Fruit fly (Drosophila melanogaster): ENCODE data around the gene bur.

bur gene

DNA sequence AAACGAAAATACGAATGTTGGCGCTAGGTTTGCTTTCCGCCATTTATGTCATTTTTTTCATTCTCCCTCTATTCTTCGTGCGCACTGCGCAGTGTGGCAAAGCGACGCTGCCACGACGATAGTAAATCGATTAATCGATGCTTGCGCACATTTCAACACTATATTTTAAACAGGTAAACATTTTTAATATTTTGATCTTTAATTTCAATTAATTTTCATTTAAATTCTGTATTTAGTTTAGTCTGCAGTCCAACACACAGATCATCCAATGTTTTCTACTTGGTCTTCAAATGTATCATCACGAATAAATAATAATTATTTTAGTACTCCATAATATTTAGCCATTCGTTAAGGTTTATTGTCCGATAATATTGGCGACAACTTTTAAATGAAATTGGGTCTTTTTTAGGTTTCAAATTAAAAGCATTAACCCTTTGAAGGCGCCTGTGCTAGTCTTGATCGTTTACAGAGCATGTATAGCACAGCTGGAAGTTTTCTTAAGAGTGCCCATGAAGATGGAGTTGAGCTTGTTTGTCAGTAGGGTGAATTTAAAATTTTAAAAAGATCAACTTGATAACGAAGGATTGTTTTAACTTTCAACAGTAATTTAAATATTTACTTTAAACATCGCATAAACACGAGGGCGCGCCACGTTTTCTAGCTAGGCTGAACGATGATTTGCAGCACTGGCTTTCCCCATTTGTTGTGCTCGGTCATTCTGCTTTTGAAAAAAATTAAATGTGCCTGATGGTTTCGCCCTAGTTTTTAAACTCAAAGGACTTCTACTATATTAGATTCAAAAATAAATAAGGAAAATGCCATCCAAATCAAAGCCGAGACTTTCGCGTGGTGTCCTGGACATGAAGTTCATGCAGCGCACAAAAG is 23.1 kb downstream of the bur start, which contains the start of the genes Mpp6 and E2f2 (continued):
- TF ChIP-seq CG8924 (tag; optimal IDR thresholded peaks at IDR 0.05) (peak; percentile 13), emc (GFP tag; optimal IDR thresholded peaks at IDR 0.05) (peak; percentile 9), CG12219 (GFP tag; optimal IDR thresholded peaks at IDR 0.05) (no peak), CG1832 (GFP tag; optimal IDR thresholded peaks at IDR 0.05) (no peak), klu (GFP tag; IDR thresholded peaks at IDR 0.05) (no peak), CG7271 (tag; optimal IDR thresholded peaks at IDR 0.05) (no peak), CG8478 (optimal IDR thresholded peaks at IDR 0.05) (no peak), dan (GFP tag; IDR thresholded peaks at IDR 0.05) (no peak), pros (GFP tag; optimal IDR thresholded peaks at IDR 0.05) (no peak), TFAM (GFP tag; optimal IDR thresholded peaks at IDR 0.05) (no peak), CG7839 (tag; optimal IDR thresholded peaks at IDR 0.05) (peak; percentile 7), maf-S (GFP tag; optimal IDR thresholded peaks at IDR 0.05) (no peak), Sry-β (GFP tag; optimal IDR thresholded peaks at IDR 0.05) (peak; percentile 44), nerfin-1 (tag; optimal IDR thresholded peaks at IDR 0.05) (no peak), CG6175 (GFP tag; IDR thresholded peaks at IDR 0.05) (no peak), CG10267 (tag; optimal IDR thresholded peaks at IDR 0.05) (peak; percentile 95), CG9817 (tag; optimal IDR thresholded peaks at IDR 0.05) (peak; percentile 21), Kr (GFP tag; optimal IDR thresholded peaks at IDR 0.05) (no peak), gfzf (GFP tag; optimal IDR thresholded peaks at IDR 0.05) (no peak), toy (GFP tag; IDR thresholded peaks at IDR 0.05) (no peak), dpn (GFP tag; optimal IDR thresholded peaks at IDR 0.05) (peak; percentile 27 to 45), Dll (GFP tag; IDR thresholded peaks at IDR 0.05; ENCODE audit: partially characterized antibody) (peak; percentile 84), ind (GFP tag; optimal IDR thresholded peaks at IDR 0.05) (peak; percentile 2), CG12104 (GFP tag; optimal IDR thresholded peaks at IDR 0.05) (peak; percentile 15), da (GFP tag; optimal IDR thresholded peaks at IDR 0.05) (no peak), h (optimal IDR thresholded peaks at IDR 0.05) (no peak), pum (GFP tag; optimal IDR thresholded peaks at IDR 0.05) (peak; percentile 52), stwl (tag; optimal IDR thresholded peaks at IDR 0.05) (peak; percentile 46), kah (GFP tag; optimal IDR thresholded peaks at IDR 0.05) (no peak), ftz-f1 (GFP tag; optimal IDR thresholded peaks at IDR 0.05) (no peak), CG10462 (GFP tag; optimal IDR thresholded peaks at IDR 0.05) (no peak), CG4730 (GFP tag; IDR thresholded peaks at IDR 0.05) (no peak), Hr78 (GFP tag; optimal IDR thresholded peaks at IDR 0.05) (no peak), nom (GFP tag; optimal IDR thresholded peaks at IDR 0.05) (peak; percentile 11), sc (optimal IDR thresholded peaks at IDR 0.05) (no peak), sc (GFP tag; optimal IDR thresholded peaks at IDR 0.05) (no peak), CG10959 (GFP tag; IDR thresholded peaks at IDR 0.05) (no peak), hb (GFP tag; IDR thresholded peaks at IDR 0.05; ENCODE audit: partially characterized antibody) (peak; percentile 81), Dad (GFP tag; optimal IDR thresholded peaks at IDR 0.05) (peak; percentile 1), CG6272 (GFP tag; IDR thresholded peaks at IDR 0.05) (peak; percentile 50; the same call in 1 of the 2 replicates), slbo (GFP tag; IDR thresholded peaks at IDR 0.05) (peak; percentile 83), Dip2 (GFP tag; IDR thresholded peaks at IDR 0.05) (no peak), zfh2 (GFP tag; optimal IDR thresholded peaks at IDR 0.05) (peak; percentile 42), abd-A (tag; optimal IDR thresholded peaks at IDR 0.05) (no peak), Usf (GFP tag; optimal IDR thresholded peaks at IDR 0.05) (no peak), chif (GFP tag; optimal IDR thresholded peaks at IDR 0.05) (no peak), jigr1 (GFP tag; IDR thresholded peaks at IDR 0.05) (no peak), sd (tag; optimal IDR thresholded peaks at IDR 0.05) (no peak), CG17802 (tag; optimal IDR thresholded peaks at IDR 0.05) (no peak), dati (GFP tag; IDR thresholded peaks at IDR 0.05) (no peak)

Measured in whole organism, embryonic.